Fruit fly (Drosophila melanogaster) whole organism, prepupa: ENCODE data around the gene CSN8.

ENCODE experiments used
- CG6854 ChIP-seq: fragments of 200-800 bp; sonication (Bioruptor generic); optimal IDR thresholded peaks from 2 replicates; lab custom pipeline; 2017; ENCODE audit warnings: missing biosample characterization, mild to moderate bottlenecking, missing genetic modification characterization
- Ets21C ChIP-seq: fragments of 200-800 bp; sonication (Bioruptor generic); optimal IDR thresholded peaks from 3 replicates; lab custom pipeline; 2016; ENCODE audit warnings: missing biosample characterization, missing genetic modification characterization
- Gug ChIP-seq: fragments of 200-800 bp; sonication (Bioruptor generic); IDR thresholded peaks from 2 replicates; pipeline ENCODE4 v1.3.6; 2022; ENCODE audit warnings: missing biosample characterization, missing genetic modification characterization
- Sox102F ChIP-seq: fragments of 200-800 bp; sonication (Bioruptor generic); optimal IDR thresholded peaks from 2 replicates; lab custom pipeline; 2016; ENCODE audit warnings: missing biosample characterization, mild to moderate bottlenecking, missing genetic modification characterization
- lz ChIP-seq: fragments of 200-800 bp; sonication (Bioruptor generic); optimal IDR thresholded peaks from 3 replicates; lab custom pipeline; 2016; ENCODE audit warnings: missing biosample characterization, missing genetic modification characterization

DNA sequence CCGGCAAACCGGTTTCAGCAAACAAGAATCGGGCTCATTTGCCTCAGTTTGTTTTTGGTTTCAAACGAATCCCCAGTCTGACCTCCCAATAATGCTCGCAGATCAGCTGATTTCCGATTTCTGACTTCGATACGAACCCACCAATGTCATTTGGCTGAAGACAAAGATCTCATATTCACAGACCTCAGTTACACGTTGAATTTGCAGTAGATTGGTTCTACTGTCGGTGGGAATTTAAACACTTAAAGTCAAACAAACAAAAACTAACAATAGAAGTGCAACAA, 37.4 kb upstream of the CSN8 start, which contains the start of gene CG14275:
- TF ChIP-seq Sox102F (GFP tag; lab: Kevin White, UChicago) = no peak
- TF ChIP-seq Ets21C (GFP tag; lab: Kevin White, UChicago) = no peak
- TF ChIP-seq Gug (GFP tag; lab: Robert Waterston, UW) = no peak
- no peak for TF ChIP-seq lz (GFP tag; lab: Kevin White, UChicago)
- no peak for TF ChIP-seq CG6854
